Worm (Caenorhabditis elegans) whole organism, L4 larva: ENCODE measurements around the gene gly-20.

Experiments
- D1046.2 ChIP-seq: fragments of 200-800 bp; sonication (Bioruptor generic); IDR thresholded peaks from 2 replicates; pipeline ENCODE4 v1.3.6; 2022; ENCODE audit warnings: missing genetic modification characterization, missing compliant biosample characterization
- F37D6.2 ChIP-seq: sonication (generic microtip); optimal IDR thresholded peaks from 2 replicates; lab custom pipeline; 2016; ENCODE audit warnings: mild to moderate bottlenecking, missing genetic modification characterization, missing compliant biosample characterization
- F44E2.7 ChIP-seq: fragments of 200-800 bp; sonication (Bioruptor generic); IDR thresholded peaks from 2 replicates; pipeline ENCODE4 v2.1.2; 2022; ENCODE audit warnings: missing genetic modification characterization, missing compliant biosample characterization
- T20F7.1 ChIP-seq: fragments of 200-800 bp; sonication (Bioruptor generic); optimal IDR thresholded peaks from 2 replicates; lab custom pipeline; 2018; ENCODE audit warnings: mild to moderate bottlenecking, missing genetic modification characterization, missing compliant biosample characterization
- Y105C5A.15 ChIP-seq: fragments of 200-800 bp; sonication (Bioruptor generic); IDR thresholded peaks from 2 replicates; pipeline ENCODE4 v1.3.6; 2022; ENCODE audit warnings: missing genetic modification characterization, missing compliant biosample characterization
- ZK337.2 ChIP-seq: fragments of 200-800 bp; sonication (Bioruptor generic); IDR thresholded peaks from 2 replicates; pipeline ENCODE4 v1.3.6; 2022; ENCODE audit warnings: missing genetic modification reagents, missing genetic modification characterization, missing compliant biosample characterization
- ZK546.5 ChIP-seq, 2 experiments: sonication (generic microtip); optimal IDR thresholded peaks; 2 replicates each; lab custom pipeline; 2017; ENCODE audit warnings: missing biosample characterization in 2 of 2, missing genetic modification characterization in 2 of 2
- arid-1 ChIP-seq: fragments of 200-800 bp; sonication (Bioruptor generic); conservative IDR thresholded peaks from 2 replicates; pipeline ENCODE4 v1.3.6; 2022; ENCODE audit warnings: missing genetic modification reagents, missing genetic modification characterization, missing compliant biosample characterization
- attf-4 ChIP-seq: sonication (generic microtip); optimal IDR thresholded peaks from 3 replicates; lab custom pipeline; 2017; ENCODE audit warnings: missing biosample characterization, missing genetic modification characterization
- ceh-20 ChIP-seq: fragments of 200-800 bp; sonication (Bioruptor generic); IDR thresholded peaks from 2 replicates; pipeline ENCODE4 v1.3.6; 2022; ENCODE audit warnings: missing genetic modification reagents, missing genetic modification characterization, missing compliant biosample characterization
- ceh-32 ChIP-seq: sonication (generic microtip); optimal IDR thresholded peaks from 2 replicates; lab custom pipeline; 2016; ENCODE audit warnings: mild to moderate bottlenecking, missing genetic modification characterization, missing compliant biosample characterization; ENCODE audit not compliant: poor library complexity
- ceh-62 ChIP-seq: sonication (generic microtip); optimal IDR thresholded peaks from 2 replicates; lab custom pipeline; 2017; ENCODE audit warnings: missing biosample characterization, missing genetic modification characterization
- ces-1 ChIP-seq: fragments of 150-350 bp; sonication (generic microtip); optimal IDR thresholded peaks from 4 replicates; lab custom pipeline; 2014; ENCODE audit warnings: missing biosample characterization, missing genetic modification reagents, missing genetic modification characterization
- ctbp-1 ChIP-seq: fragments of 200-800 bp; sonication (Bioruptor generic); IDR thresholded peaks from 2 replicates; pipeline ENCODE4 v1.3.6; 2022; ENCODE audit warnings: missing genetic modification reagents, missing genetic modification characterization, missing compliant biosample characterization
- daf-12 ChIP-seq: fragments of 150-350 bp; optimal IDR thresholded peaks from 2 replicates; lab custom pipeline; 2014; ENCODE audit warnings: missing biosample characterization, missing genetic modification reagents, missing genetic modification characterization
- daf-16 ChIP-seq, 3 experiments: sonication (generic microtip); optimal IDR thresholded peaks; 2 replicates each; lab custom pipeline; 2016 to 2017; ENCODE audit warnings: missing genetic modification characterization in 3 of 3, missing genetic modification reagents in 3 of 3, mild to moderate bottlenecking in 2 of 3, missing compliant biosample characterization in 2 of 3, missing biosample characterization in 1 of 3, moderate library complexity in 1 of 3
- daf-8 ChIP-seq: fragments of 200-800 bp; sonication (Bioruptor generic); IDR thresholded peaks from 2 replicates; pipeline ENCODE4 v1.3.6; 2022; ENCODE audit warnings: missing genetic modification characterization, missing compliant biosample characterization
- dmd-6 ChIP-seq: fragments of 200-800 bp; sonication (Bioruptor generic); IDR thresholded peaks from 2 replicates; pipeline ENCODE4 v1.3.6; 2022; ENCODE audit warnings: missing genetic modification reagents, missing genetic modification characterization, missing compliant biosample characterization
- dmd-9 ChIP-seq: fragments of 200-800 bp; sonication (Bioruptor generic); IDR thresholded peaks from 2 replicates; pipeline ENCODE4 v1.3.6; 2022; ENCODE audit warnings: missing genetic modification reagents, missing genetic modification characterization, missing compliant biosample characterization
- duxl-1 ChIP-seq: sonication (generic microtip); optimal IDR thresholded peaks from 2 replicates; lab custom pipeline; 2016; ENCODE audit warnings: mild to moderate bottlenecking, missing genetic modification characterization, moderate library complexity, missing compliant biosample characterization; ENCODE audit not compliant: poor library complexity
- egl-27 ChIP-seq: sonication (generic microtip); optimal IDR thresholded peaks from 3 replicates; lab custom pipeline; 2017; ENCODE audit warnings: missing biosample characterization, missing genetic modification reagents, missing genetic modification characterization
- fos-1 ChIP-seq: fragments of 150-350 bp; optimal IDR thresholded peaks from 2 replicates; lab custom pipeline; 2014; ENCODE audit warnings: missing biosample characterization, missing genetic modification characterization
- gei-8 ChIP-seq: fragments of 200-800 bp; sonication (Bioruptor generic); optimal IDR thresholded peaks from 2 replicates; lab custom pipeline; 2018; ENCODE audit warnings: mild to moderate bottlenecking, missing genetic modification characterization, missing compliant biosample characterization
- hlh-11 ChIP-seq: fragments of 200-800 bp; sonication (Bioruptor generic); optimal IDR thresholded peaks from 2 replicates; lab custom pipeline; 2018; ENCODE audit warnings: mild to moderate bottlenecking, missing genetic modification characterization, missing compliant biosample characterization
- hlh-30 ChIP-seq: sonication (generic microtip); optimal IDR thresholded peaks from 2 replicates; lab custom pipeline; 2017; ENCODE audit warnings: antibody characterized with exemption, mild to moderate bottlenecking, missing genetic modification characterization, missing compliant biosample characterization; ENCODE audit not compliant: insufficient read depth
- lim-7 ChIP-seq: fragments of 200-800 bp; sonication (Bioruptor generic); IDR thresholded peaks from 2 replicates; pipeline ENCODE4 v1.3.6; 2022; ENCODE audit warnings: missing genetic modification characterization, missing compliant biosample characterization
- lin-13 ChIP-seq: fragments of 150-350 bp; optimal IDR thresholded peaks from 2 replicates; lab custom pipeline; 2014; ENCODE audit warnings: missing biosample characterization, missing genetic modification reagents, missing genetic modification characterization
- lin-29 ChIP-seq: fragments of 200-800 bp; sonication (Bioruptor generic); IDR thresholded peaks from 2 replicates; pipeline ENCODE4 v1.3.6; 2022; ENCODE audit warnings: missing genetic modification reagents, missing genetic modification characterization, missing compliant biosample characterization
- lin-38 ChIP-seq: fragments of 200-800 bp; sonication (Bioruptor generic); IDR thresholded peaks from 2 replicates; pipeline ENCODE4 v1.3.6; 2022; ENCODE audit warnings: missing genetic modification reagents, missing genetic modification characterization, missing compliant biosample characterization
- lir-3 ChIP-seq: sonication (generic microtip); optimal IDR thresholded peaks from 2 replicates; lab custom pipeline; 2016; ENCODE audit warnings: mild to moderate bottlenecking, missing genetic modification characterization, missing compliant biosample characterization
- lsy-2 ChIP-seq, 2 experiments: fragments of 150-350 bp in 1 of 2; sonication (generic microtip) in 1 of 2; optimal IDR thresholded peaks; 2 replicates each; lab custom pipeline; 2014 to 2017; ENCODE audit warnings: missing biosample characterization in 2 of 2, missing genetic modification characterization in 2 of 2
- madf-5 ChIP-seq, 2 experiments: fragments of 200-800 bp; sonication (Bioruptor generic); IDR thresholded peaks; 2 replicates each; pipeline ENCODE4 v1.3.6; 2022; ENCODE audit warnings: missing compliant biosample characterization in 2 of 2, missing genetic modification characterization in 2 of 2
- madf-9 ChIP-seq: fragments of 200-800 bp; sonication (Bioruptor generic); conservative IDR thresholded peaks from 2 replicates; pipeline ENCODE4 v1.3.6; 2022; ENCODE audit warnings: missing genetic modification reagents, missing genetic modification characterization, missing compliant biosample characterization
- mep-1 ChIP-seq: fragments of 150-350 bp; sonication (generic microtip); optimal IDR thresholded peaks from 3 replicates; lab custom pipeline; 2014; ENCODE audit warnings: missing biosample characterization, missing genetic modification characterization
- mes-2 ChIP-seq: sonication (generic microtip); optimal IDR thresholded peaks from 2 replicates; lab custom pipeline; 2016; ENCODE audit warnings: missing genotype, mild to moderate bottlenecking, missing genetic modification characterization, missing compliant biosample characterization; ENCODE audit not compliant: poor library complexity, severe bottlenecking
- mxl-3 ChIP-seq: fragments of 200-800 bp; sonication (Bioruptor generic); optimal IDR thresholded peaks from 2 replicates; lab custom pipeline; 2018; ENCODE audit warnings: mild to moderate bottlenecking, missing genetic modification characterization, missing compliant biosample characterization
- nhr-11 ChIP-seq: fragments of 150-350 bp; optimal IDR thresholded peaks from 2 replicates; lab custom pipeline; 2014; ENCODE audit warnings: missing biosample characterization, missing genetic modification characterization
- nhr-111 ChIP-seq: fragments of 200-800 bp; sonication (Bioruptor generic); optimal IDR thresholded peaks from 2 replicates; lab custom pipeline; 2018; ENCODE audit warnings: mild to moderate bottlenecking, missing genetic modification characterization, missing compliant biosample characterization
- nhr-28 ChIP-seq: fragments of 150-350 bp; optimal IDR thresholded peaks from 2 replicates; lab custom pipeline; 2014; ENCODE audit warnings: missing biosample characterization, missing genetic modification characterization
- nhr-48 ChIP-seq: sonication (generic microtip); optimal IDR thresholded peaks from 2 replicates; lab custom pipeline; 2016; ENCODE audit warnings: mild to moderate bottlenecking, missing genetic modification characterization, missing compliant biosample characterization
- nhr-6 ChIP-seq: fragments of 150-350 bp; optimal IDR thresholded peaks from 2 replicates; lab custom pipeline; 2014; ENCODE audit warnings: missing biosample characterization, missing genetic modification characterization
- pha-4 ChIP-seq, 2 experiments: fragments of 150-350 bp in 1 of 2; fragments of 200-800 bp in 1 of 2; sonication (Bioruptor generic) in 1 of 2; IDR thresholded peaks in 1 of 2; optimal IDR thresholded peaks in 1 of 2; 2 replicates each; pipeline versions ENCODE4 v1.3.6 to Lab custom; 2014 to 2022; ENCODE audit warnings: missing genetic modification characterization in 2 of 2, missing genetic modification reagents in 2 of 2, missing biosample characterization in 1 of 2, missing compliant biosample characterization in 1 of 2
- pqm-1 ChIP-seq: sonication (generic microtip); optimal IDR thresholded peaks from 2 replicates; lab custom pipeline; 2017; ENCODE audit warnings: missing biosample characterization, missing genetic modification characterization
- skn-1 ChIP-seq: fragments of 150-350 bp; optimal IDR thresholded peaks from 2 replicates; lab custom pipeline; 2014; ENCODE audit warnings: missing biosample characterization, missing genetic modification characterization
- spr-3 ChIP-seq: fragments of 200-800 bp; sonication (Bioruptor generic); optimal IDR thresholded peaks from 2 replicates; lab custom pipeline; 2018; ENCODE audit warnings: mild to moderate bottlenecking, missing genetic modification characterization, missing compliant biosample characterization
- tag-97 ChIP-seq: fragments of 200-800 bp; sonication (Bioruptor generic); IDR thresholded peaks from 2 replicates; pipeline ENCODE4 v1.3.6; 2022; ENCODE audit warnings: missing genetic modification characterization, missing compliant biosample characterization
- tra-1 ChIP-seq: fragments of 200-800 bp; sonication (Bioruptor generic); IDR thresholded peaks from 2 replicates; pipeline ENCODE4 v1.3.6; 2022; ENCODE audit warnings: missing genetic modification reagents, missing genetic modification characterization, missing compliant biosample characterization
- vab-7 ChIP-seq: fragments of 200-800 bp; sonication (Bioruptor generic); IDR thresholded peaks from 2 replicates; pipeline ENCODE4 v1.3.6; 2022; ENCODE audit warnings: missing genetic modification reagents, missing genetic modification characterization, missing compliant biosample characterization
- zag-1 ChIP-seq: fragments of 150-350 bp; optimal IDR thresholded peaks from 2 replicates; lab custom pipeline; 2014; ENCODE audit warnings: missing biosample characterization, missing genetic modification characterization
- zip-2 ChIP-seq: fragments of 150-350 bp; optimal IDR thresholded peaks from 2 replicates; lab custom pipeline; 2014; ENCODE audit warnings: missing biosample characterization, missing genetic modification characterization

gly-20 gene

ce11 chrV:11308915-11309314 is 26.5 kb downstream of the gly-20 start:
- TF ChIP-seq nhr-111 (GFP tag; lab: Kevin White, UChicago) (no peak), ZK546.5 (tag; optimal IDR thresholded peaks at IDR 0.05; lab: Kevin White, UChicago) (no peak), arid-1 (GFP tag; lab: Robert Waterston, UW) (no peak), daf-16 (GFP tag; optimal IDR thresholded peaks at IDR 0.05; lab: Kevin White, UChicago) (peak in 1 of 2 experiments; percentile 58), daf-16 (tag; optimal IDR thresholded peaks at IDR 0.05; lab: Kevin White, UChicago) (no peak), F37D6.2 (no peak), lin-38 (GFP tag; lab: Robert Waterston, UW) (no peak), nhr-11 (tag; lab: Kevin White, UChicago) (peak; percentile 56), daf-8 (GFP tag; lab: Robert Waterston, UW) (no peak), mes-2 (no peak), D1046.2 (no peak), lin-13 (GFP tag; lab: Kevin White, UChicago) (no peak), F44E2.7 (no peak), ces-1 (GFP tag; lab: Kevin White, UChicago) (no peak), tra-1 (GFP tag; lab: Robert Waterston, UW) (0 out of 2 replicates have a peak, but pooled peaks have one; percentile 20), madf-5 (GFP tag; IDR thresholded peaks at IDR 0.05; lab: Robert Waterston, UW) (no peak), ceh-62 (tag; lab: Kevin White, UChicago) (no peak), dmd-9 (GFP tag; lab: Robert Waterston, UW) (no peak), egl-27 (tag; lab: Kevin White, UChicago) (no peak), pha-4 (GFP tag; IDR thresholded peaks at IDR 0.05; lab: Robert Waterston, UW) (no peak), pha-4 (tag; optimal IDR thresholded peaks at IDR 0.05; lab: Kevin White, UChicago) (no peak), lin-29 (GFP tag; lab: Robert Waterston, UW) (no peak), skn-1 (tag; lab: Kevin White, UChicago) (no peak), daf-12 (tag; lab: Kevin White, UChicago) (no peak), tag-97 (GFP tag; lab: Robert Waterston, UW) (no peak), ceh-20 (GFP tag; lab: Robert Waterston, UW) (0 out of 2 replicates have a peak, but pooled peaks have one; percentile 25), spr-3 (GFP tag; lab: Kevin White, UChicago) (no peak), dmd-6 (GFP tag; lab: Robert Waterston, UW) (no peak), T20F7.1 (GFP tag; lab: Kevin White, UChicago) (no peak), mep-1 (no peak), nhr-28 (peak; percentile 46), ctbp-1 (no peak), lim-7 (GFP tag; lab: Robert Waterston, UW) (no peak), Y105C5A.15 (GFP tag; lab: Robert Waterston, UW) (no peak), duxl-1 (tag; lab: Kevin White, UChicago) (no peak), fos-1 (tag; lab: Kevin White, UChicago) (no peak), pqm-1 (tag; lab: Kevin White, UChicago) (no peak), ZK337.2 (peak; percentile 45; the same call in 1 of the 2 replicates), gei-8 (no peak), madf-9 (GFP tag; lab: Robert Waterston, UW) (no peak), lir-3 (tag; lab: Kevin White, UChicago) (no peak), zag-1 (tag; lab: Kevin White, UChicago) (no peak), vab-7 (GFP tag; lab: Robert Waterston, UW) (no peak), lsy-2 (tag; optimal IDR thresholded peaks at IDR 0.05; lab: Kevin White, UChicago) (no peak), ceh-32 (tag; lab: Kevin White, UChicago) (no peak), hlh-11 (tag; lab: Kevin White, UChicago) (peak; percentile 22), nhr-48 (tag; lab: Kevin White, UChicago) (no peak), hlh-30 (tag; lab: Kevin White, UChicago) (peak; percentile 22), nhr-6 (tag; lab: Kevin White, UChicago) (no peak), zip-2 (tag; lab: Kevin White, UChicago) (no peak), attf-4 (tag; lab: Kevin White, UChicago) (no peak), mxl-3 (GFP tag; lab: Kevin White, UChicago) (peak; percentile 20)
